Fruit fly (Drosophila melanogaster): Measurements from ENCODE around the gene CG6236.

CG6236 gene

DNA sequence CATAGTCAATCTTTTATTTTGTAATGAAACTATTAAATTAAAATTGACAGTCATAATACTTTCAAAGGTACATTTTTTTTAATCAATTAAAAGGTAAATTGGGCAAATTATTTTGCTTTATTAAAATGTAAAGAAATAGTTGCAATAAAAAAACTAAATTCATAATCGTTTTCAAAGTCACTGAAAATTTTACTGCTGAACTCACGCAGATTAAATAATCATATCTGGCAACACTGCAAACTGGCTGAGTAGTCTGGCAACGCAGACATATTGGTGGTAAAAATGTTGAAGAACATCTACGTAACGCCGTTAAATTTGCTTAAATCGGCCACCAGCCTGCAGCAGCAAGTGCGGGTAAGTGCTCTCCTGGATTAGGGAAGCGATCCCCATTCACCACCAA is 2.4 kb upstream of the CG6236 start, which contains the start of gene mRpL9:
Gene mRpL9 (plus strand): TSS at position 267 of the 400 bp plus-strand sequence.
- TF ChIP-seq fkh (GFP tag; optimal IDR thresholded peaks at IDR 0.05) (no peak), Lpt (GFP tag; optimal IDR thresholded peaks at IDR 0.05) (no peak), topi (GFP tag; optimal IDR thresholded peaks at IDR 0.05) (no peak), OdsH (GFP tag; optimal IDR thresholded peaks at IDR 0.05) (no peak), vri (GFP tag; optimal IDR thresholded peaks at IDR 0.05) (no peak), esn (GFP tag; optimal IDR thresholded peaks at IDR 0.05) (peak; percentile 40), ss (GFP tag; optimal IDR thresholded peaks at IDR 0.05) (no peak), CG11902 (GFP tag; optimal IDR thresholded peaks at IDR 0.05) (no peak), Met (GFP tag; optimal IDR thresholded peaks at IDR 0.05) (no peak), fd85E (GFP tag; optimal IDR thresholded peaks at IDR 0.05) (no peak), Blimp-1 (GFP tag; optimal IDR thresholded peaks at IDR 0.05) (no peak), CG8119 (GFP tag; IDR thresholded peaks at IDR 0.05) (no peak), CG32006 (GFP tag; optimal IDR thresholded peaks at IDR 0.05) (no peak), Eip75B (GFP tag; optimal IDR thresholded peaks at IDR 0.05) (no peak), cyc (GFP tag; optimal IDR thresholded peaks at IDR 0.05) (peak; percentile 33), eg (GFP tag; IDR thresholded peaks at IDR 0.05) (no peak), CG11294 (GFP tag; IDR thresholded peaks at IDR 0.05) (no peak), CG11762 (GFP tag; optimal IDR thresholded peaks at IDR 0.05; ENCODE audit: insufficient read depth) (no peak), CG3032 (tag; optimal IDR thresholded peaks at IDR 0.05) (peak; percentile 31), Sox102F (GFP tag; optimal IDR thresholded peaks at IDR 0.05) (no peak), spab (GFP tag; optimal IDR thresholded peaks at IDR 0.05) (no peak), CG6792 (GFP tag; optimal IDR thresholded peaks at IDR 0.05) (no peak), CG31627 (GFP tag; optimal IDR thresholded peaks at IDR 0.05) (peak; percentile 26), dac (GFP tag; optimal IDR thresholded peaks at IDR 0.05) (no peak), Sox15 (GFP tag; optimal IDR thresholded peaks at IDR 0.05) (no peak), Hr39 (GFP tag; optimal IDR thresholded peaks at IDR 0.05) (no peak)

DNA sequence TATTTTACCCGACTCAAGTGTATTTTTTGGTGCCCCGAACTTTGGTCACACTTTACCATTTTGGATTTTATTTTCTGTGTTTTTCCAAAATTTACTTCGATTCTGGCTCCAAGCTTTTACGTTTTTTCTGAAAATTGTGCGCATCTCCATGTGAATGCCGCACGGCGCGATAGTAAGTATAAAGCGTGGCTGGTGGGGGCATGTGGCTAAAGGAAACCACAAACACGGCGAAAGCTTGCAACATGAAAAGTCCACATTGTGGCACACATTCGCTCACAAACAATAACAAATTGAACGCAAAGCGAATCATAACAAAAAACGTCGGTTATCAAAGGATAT is 7.4 kb downstream of the CG6236 start, which contains the start of gene ear:
Gene ear (plus strand): TSS at position 10 of the 339 bp plus-strand sequence.
- TF ChIP-seq dsx (GFP tag; optimal IDR thresholded peaks at IDR 0.05; ENCODE audit: poor library complexity, severe bottlenecking) (peak; percentile 3), CG11762 (GFP tag; optimal IDR thresholded peaks at IDR 0.05; ENCODE audit: insufficient read depth) (no peak)

DNA sequence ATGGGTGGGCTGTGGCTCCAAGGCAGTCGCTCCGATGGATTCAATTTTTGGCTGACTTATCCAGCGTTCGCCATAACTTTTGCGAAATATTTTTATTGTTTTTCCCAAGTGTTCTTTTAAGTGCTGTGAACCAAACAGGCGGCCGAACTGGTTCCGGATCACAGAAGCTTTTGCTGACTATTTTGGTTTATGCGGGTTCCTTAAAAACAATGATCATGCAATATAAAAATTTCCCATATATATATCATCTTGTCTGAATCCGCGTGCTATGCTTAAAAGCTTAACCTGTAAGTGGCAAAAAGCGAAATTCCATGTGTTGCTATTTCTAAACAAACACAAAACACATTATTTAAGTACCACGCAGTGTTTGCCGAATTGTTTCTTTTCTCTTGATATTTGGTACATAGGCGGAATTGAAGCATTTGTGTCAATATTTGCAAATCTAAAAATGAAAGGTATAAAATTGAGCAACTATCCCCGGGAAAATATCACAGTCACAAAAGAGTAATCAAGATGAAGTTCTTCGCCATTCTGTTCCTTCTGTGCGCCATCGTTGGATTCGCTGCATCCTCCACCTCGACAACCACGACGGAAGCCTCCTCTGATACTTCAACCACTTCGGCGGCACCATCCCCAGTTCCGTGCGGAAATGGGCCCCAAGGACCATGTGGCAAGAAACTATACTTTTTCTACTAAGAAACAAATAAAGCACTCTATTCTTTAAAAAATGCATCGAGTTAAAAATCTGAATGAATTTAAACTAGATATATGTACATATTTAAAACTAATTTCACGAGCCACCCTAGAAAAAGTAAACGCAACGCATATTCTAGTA is 7.9 kb downstream of the CG6236 start, which contains the start of the genes CG6276 and CG44040:
Gene CG6276 (minus strand): TSS at position 158 of the 835 bp plus-strand sequence.
Gene CG44040 (plus strand): TSS at position 467 of the 835 bp plus-strand sequence.
- peak; percentile 16 for TF ChIP-seq CG11762 (GFP tag; optimal IDR thresholded peaks at IDR 0.05; ENCODE audit: insufficient read depth)
- TF ChIP-seq CG9139 (GFP tag; optimal IDR thresholded peaks at IDR 0.05) = no peak
- peak; percentile 50 for TF ChIP-seq Hr4 (GFP tag; optimal IDR thresholded peaks at IDR 0.05)
- TF ChIP-seq fd85E (GFP tag; optimal IDR thresholded peaks at IDR 0.05) = no peak
- no peak for TF ChIP-seq CG6854 (GFP tag; optimal IDR thresholded peaks at IDR 0.05)
- peak; percentile 24 for TF ChIP-seq CG7368 (GFP tag; optimal IDR thresholded peaks at IDR 0.05)
- peak; percentile 10; the same call in 1 of the 2 replicates for TF ChIP-seq CG11294 (GFP tag; IDR thresholded peaks at IDR 0.05)
- peak; percentile 30 for TF ChIP-seq fd59A (GFP tag; optimal IDR thresholded peaks at IDR 0.05)
- no peak for TF ChIP-seq Hr38 (GFP tag; optimal IDR thresholded peaks at IDR 0.05)
- peak; percentile 40 for TF ChIP-seq CG8632 (GFP tag; optimal IDR thresholded peaks at IDR 0.05)
- TF ChIP-seq CG1621 (tag; optimal IDR thresholded peaks at IDR 0.05) = peak; percentile 26
- TF ChIP-seq net (GFP tag; optimal IDR thresholded peaks at IDR 0.05) = no peak
- TF ChIP-seq OdsH (GFP tag; optimal IDR thresholded peaks at IDR 0.05) = peak; percentile 59
- TF ChIP-seq vri (GFP tag; optimal IDR thresholded peaks at IDR 0.05) = no peak
- TF ChIP-seq Ets96B (tag; optimal IDR thresholded peaks at IDR 0.05) = peak; percentile 34
- peak; percentile 46 for TF ChIP-seq CG6792 (GFP tag; optimal IDR thresholded peaks at IDR 0.05)
- TF ChIP-seq CG6163 (GFP tag; IDR thresholded peaks at IDR 0.05) = peak; percentile 59
- no peak for TF ChIP-seq spab (GFP tag; optimal IDR thresholded peaks at IDR 0.05)
- peak; percentile 20 for TF ChIP-seq Sox15 (GFP tag; optimal IDR thresholded peaks at IDR 0.05)
- TF ChIP-seq Lpt (GFP tag; optimal IDR thresholded peaks at IDR 0.05) = peak; percentile 2
- TF ChIP-seq Met (GFP tag; optimal IDR thresholded peaks at IDR 0.05) = peak; percentile 58
- peak; percentile 89 for TF ChIP-seq Eip78C (GFP tag)
- TF ChIP-seq Eip93F (GFP tag; optimal IDR thresholded peaks at IDR 0.05) = no peak
- 0 out of 2 replicates have a peak, but pooled peaks have one; percentile 24 for TF ChIP-seq CG15336 (GFP tag; IDR thresholded peaks at IDR 0.05)
- TF ChIP-seq fkh (GFP tag; optimal IDR thresholded peaks at IDR 0.05) = peak; percentile 59
- no peak for TF ChIP-seq Smox (GFP tag; optimal IDR thresholded peaks at IDR 0.05)
- no peak for TF ChIP-seq Sox102F (GFP tag; optimal IDR thresholded peaks at IDR 0.05)
- TF ChIP-seq CG11902 (GFP tag; optimal IDR thresholded peaks at IDR 0.05) = peak; percentile 16
- TF ChIP-seq CG32006 (GFP tag; optimal IDR thresholded peaks at IDR 0.05) = peak; percentile 63
- TF ChIP-seq ss (GFP tag; optimal IDR thresholded peaks at IDR 0.05) = peak in 1 of 2 experiments; percentile 42
- peak; percentile 37; the same call in 1 of the 3 replicates for TF ChIP-seq CG8119 (GFP tag; IDR thresholded peaks at IDR 0.05)
- TF ChIP-seq CG6276 (GFP tag; optimal IDR thresholded peaks at IDR 0.05) = no peak
- peak; percentile 68 for TF ChIP-seq lz (GFP tag; optimal IDR thresholded peaks at IDR 0.05)
